Worm (Caenorhabditis elegans) whole organism, young adult: ENCODE measurements around the gene gst-5.

Experiments used
- B0019.2 ChIP-seq: fragments of 200-800 bp; sonication (Bioruptor generic); conservative IDR thresholded peaks from 2 replicates; pipeline ENCODE4 v1.3.6; 2022; ENCODE audit warnings: missing genetic modification reagents, missing genetic modification characterization, missing compliant biosample characterization
- B0261.1 ChIP-seq: sonication (generic microtip); optimal IDR thresholded peaks from 2 replicates; lab custom pipeline; 2016; ENCODE audit warnings: mild to moderate bottlenecking, missing genetic modification characterization, moderate library complexity, missing compliant biosample characterization
- C06A6.2 ChIP-seq: fragments of 200-800 bp; sonication (Bioruptor generic); conservative IDR thresholded peaks from 2 replicates; pipeline ENCODE4 v1.3.6; 2022; ENCODE audit warnings: missing genetic modification characterization, missing compliant biosample characterization
- C17E4.6 ChIP-seq: fragments of 200-800 bp; sonication (Bioruptor generic); IDR thresholded peaks from 2 replicates; pipeline ENCODE4 v1.3.6; 2022; ENCODE audit warnings: missing genetic modification reagents, missing genetic modification characterization, missing compliant biosample characterization
- D2030.7 ChIP-seq: fragments of 200-800 bp; sonication (Bioruptor generic); IDR thresholded peaks from 2 replicates; pipeline ENCODE4 v1.3.6; 2022; ENCODE audit warnings: missing genetic modification reagents, missing genetic modification characterization, missing compliant biosample characterization
- F22D6.2 ChIP-seq: sonication (generic microtip); optimal IDR thresholded peaks from 2 replicates; lab custom pipeline; 2016; ENCODE audit warnings: mild to moderate bottlenecking, missing genetic modification characterization, missing compliant biosample characterization
- F33H1.4 ChIP-seq: fragments of 200-800 bp; sonication (Bioruptor generic); IDR thresholded peaks from 2 replicates; pipeline ENCODE4 v1.3.6; 2022; ENCODE audit warnings: missing genetic modification reagents, missing genetic modification characterization, missing compliant biosample characterization
- F37B4.10 ChIP-seq: fragments of 200-800 bp; sonication (Bioruptor generic); IDR thresholded peaks from 2 replicates; pipeline ENCODE4 v1.3.6; 2022; ENCODE audit warnings: missing genetic modification characterization, missing compliant biosample characterization
- F49E8.2 ChIP-seq: sonication (generic microtip); optimal IDR thresholded peaks from 3 replicates; lab custom pipeline; 2017; ENCODE audit warnings: missing genetic modification characterization, mild to moderate bottlenecking, missing compliant biosample characterization, antibody characterized with exemption, moderate library complexity; ENCODE audit not compliant: insufficient read depth
- F57A8.1 ChIP-seq: fragments of 200-800 bp; sonication (Bioruptor generic); optimal IDR thresholded peaks from 2 replicates; lab custom pipeline; 2018; ENCODE audit warnings: mild to moderate bottlenecking, missing genetic modification characterization, moderate library complexity, missing compliant biosample characterization
- K12H6.12 ChIP-seq: fragments of 200-800 bp; sonication (Bioruptor generic); optimal IDR thresholded peaks from 2 replicates; lab custom pipeline; 2018; ENCODE audit warnings: mild to moderate bottlenecking, missing genetic modification characterization, missing compliant biosample characterization
- Y53F4B.3 ChIP-seq: fragments of 200-800 bp; sonication (Bioruptor generic); IDR thresholded peaks from 2 replicates; pipeline ENCODE4 v1.3.6; 2022; ENCODE audit warnings: missing genetic modification reagents, missing genetic modification characterization, missing compliant biosample characterization
- Y53G8AR.9 ChIP-seq: fragments of 200-800 bp; sonication (Bioruptor generic); conservative IDR thresholded peaks from 2 replicates; pipeline ENCODE4 v1.3.6; 2022; ENCODE audit warnings: missing genetic modification reagents, missing genetic modification characterization, missing compliant biosample characterization
- Y56A3A.18 ChIP-seq: fragments of 200-800 bp; sonication (Bioruptor generic); IDR thresholded peaks from 2 replicates; pipeline ENCODE4 v1.3.6; 2022; ENCODE audit warnings: missing genetic modification reagents, missing genetic modification characterization, missing compliant biosample characterization
- Y67H2A.10 ChIP-seq: fragments of 200-800 bp; sonication (Bioruptor generic); conservative IDR thresholded peaks from 2 replicates; pipeline ENCODE4 v1.3.6; 2022; ENCODE audit warnings: missing genetic modification reagents, missing genetic modification characterization, missing compliant biosample characterization
- Y95B8A.8 ChIP-seq: fragments of 200-800 bp; sonication (Bioruptor generic); IDR thresholded peaks from 2 replicates; pipeline ENCODE4 v1.3.6; 2022; ENCODE audit warnings: missing genetic modification reagents, missing genetic modification characterization, missing compliant biosample characterization
- atf-7 ChIP-seq: sonication (generic microtip); optimal IDR thresholded peaks from 2 replicates; lab custom pipeline; 2017; ENCODE audit warnings: mild to moderate bottlenecking, missing genetic modification characterization, missing compliant biosample characterization
- attf-6 ChIP-seq: fragments of 200-800 bp; sonication (Bioruptor generic); IDR thresholded peaks from 2 replicates; pipeline ENCODE4 v1.3.6; 2022; ENCODE audit warnings: missing genetic modification reagents, missing genetic modification characterization, missing compliant biosample characterization
- ccch-3 ChIP-seq: fragments of 200-800 bp; sonication (Bioruptor generic); optimal IDR thresholded peaks from 2 replicates; lab custom pipeline; 2018; ENCODE audit warnings: mild to moderate bottlenecking, missing genetic modification characterization, missing compliant biosample characterization
- cebp-2 ChIP-seq: fragments of 200-800 bp; sonication (Bioruptor generic); IDR thresholded peaks from 2 replicates; pipeline ENCODE4 v1.3.6; 2022; ENCODE audit warnings: missing genetic modification characterization, missing compliant biosample characterization
- ceh-91 ChIP-seq: fragments of 200-800 bp; sonication (Bioruptor generic); IDR thresholded peaks from 2 replicates; pipeline ENCODE4 v1.3.6; 2022; ENCODE audit warnings: missing genetic modification reagents, missing genetic modification characterization, missing compliant biosample characterization
- die-1 ChIP-seq: sonication (generic microtip); optimal IDR thresholded peaks from 2 replicates; lab custom pipeline; 2016; ENCODE audit warnings: missing genotype, mild to moderate bottlenecking, missing genetic modification characterization, missing compliant biosample characterization
- dox-1 ChIP-seq: fragments of 200-800 bp; sonication (Bioruptor generic); IDR thresholded peaks from 2 replicates; pipeline ENCODE4 v1.3.6; 2022; ENCODE audit warnings: missing genetic modification reagents, missing genetic modification characterization, missing compliant biosample characterization
- dpff-1 ChIP-seq: sonication (generic microtip); optimal IDR thresholded peaks from 2 replicates; lab custom pipeline; 2017; ENCODE audit warnings: mild to moderate bottlenecking, missing genetic modification characterization, missing compliant biosample characterization
- dpl-1 ChIP-seq: fragments of 150-350 bp; optimal IDR thresholded peaks from 2 replicates; lab custom pipeline; 2014; ENCODE audit warnings: missing biosample characterization, missing genetic modification reagents, missing genetic modification characterization
- efl-1 ChIP-seq: fragments of 150-350 bp; optimal IDR thresholded peaks from 2 replicates; lab custom pipeline; 2014; ENCODE audit warnings: missing biosample characterization, missing genetic modification reagents, missing genetic modification characterization
- egrh-3 ChIP-seq: fragments of 200-800 bp; sonication (Bioruptor generic); IDR thresholded peaks from 2 replicates; pipeline ENCODE4 v1.3.6; 2022; ENCODE audit warnings: missing genetic modification reagents, missing genetic modification characterization, missing compliant biosample characterization
- hlh-12 ChIP-seq: sonication (generic microtip); optimal IDR thresholded peaks from 2 replicates; lab custom pipeline; 2016; ENCODE audit warnings: missing genetic modification characterization, missing compliant biosample characterization
- hlh-26 ChIP-seq: fragments of 200-800 bp; sonication (Bioruptor generic); conservative IDR thresholded peaks from 2 replicates; pipeline ENCODE4 v1.3.6; 2022; ENCODE audit warnings: missing genetic modification reagents, missing genetic modification characterization, missing compliant biosample characterization
- hmg-1.2 ChIP-seq: fragments of 200-800 bp; sonication (Bioruptor generic); IDR thresholded peaks from 2 replicates; pipeline ENCODE4 v1.3.6; 2022; ENCODE audit warnings: missing genetic modification reagents, missing genetic modification characterization, missing compliant biosample characterization
- hrde-1 ChIP-seq: sonication (generic microtip); optimal IDR thresholded peaks from 2 replicates; lab custom pipeline; 2016; ENCODE audit warnings: missing genetic modification characterization, mild to moderate bottlenecking, missing compliant biosample characterization, moderate library complexity, missing genotype, missing genetic modification reagents, borderline replicate concordance
- hsf-1 ChIP-seq: fragments of 200-800 bp; sonication (Bioruptor generic); IDR thresholded peaks from 2 replicates; pipeline ENCODE4 v1.3.6; 2022; ENCODE audit warnings: missing genetic modification reagents, missing genetic modification characterization, missing compliant biosample characterization
- lin-26 ChIP-seq: fragments of 200-800 bp; sonication (Bioruptor generic); IDR thresholded peaks from 2 replicates; pipeline ENCODE4 v1.3.6; 2022; ENCODE audit warnings: missing genetic modification reagents, missing genetic modification characterization, missing compliant biosample characterization
- lin-40 ChIP-seq: sonication (generic microtip); optimal IDR thresholded peaks from 2 replicates; lab custom pipeline; 2016; ENCODE audit warnings: missing genetic modification characterization, mild to moderate bottlenecking, missing compliant biosample characterization, missing genotype, missing genetic modification reagents
- lsy-27 ChIP-seq: sonication (generic microtip); optimal IDR thresholded peaks from 2 replicates; lab custom pipeline; 2017; ENCODE audit warnings: missing genetic modification characterization, mild to moderate bottlenecking, missing compliant biosample characterization, antibody characterized with exemption, missing genotype, borderline replicate concordance; ENCODE audit not compliant: insufficient read depth
- madf-6 ChIP-seq: fragments of 200-800 bp; sonication (Bioruptor generic); IDR thresholded peaks from 2 replicates; pipeline ENCODE4 v1.3.6; 2022; ENCODE audit warnings: missing genetic modification reagents, missing genetic modification characterization, missing compliant biosample characterization
- madf-8 ChIP-seq: fragments of 200-800 bp; sonication (Bioruptor generic); conservative IDR thresholded peaks from 2 replicates; pipeline ENCODE4 v1.3.6; 2022; ENCODE audit warnings: missing genetic modification reagents, missing genetic modification characterization, missing compliant biosample characterization
- mcd-1 ChIP-seq: fragments of 200-800 bp; sonication (Bioruptor generic); IDR thresholded peaks from 2 replicates; pipeline ENCODE4 v1.3.6; 2022; ENCODE audit warnings: missing genetic modification reagents, missing genetic modification characterization, missing compliant biosample characterization
- mxl-1 ChIP-seq: sonication (generic microtip); optimal IDR thresholded peaks from 2 replicates; lab custom pipeline; 2016; ENCODE audit warnings: missing genetic modification characterization, missing compliant biosample characterization
- nhr-179 ChIP-seq: sonication (generic microtip); optimal IDR thresholded peaks from 2 replicates; lab custom pipeline; 2016; ENCODE audit warnings: mild to moderate bottlenecking, missing genetic modification characterization, missing compliant biosample characterization
- rcor-1 ChIP-seq: fragments of 200-800 bp; sonication (Bioruptor generic); IDR thresholded peaks from 2 replicates; pipeline ENCODE4 v1.3.6; 2022; ENCODE audit warnings: missing genetic modification reagents, missing genetic modification characterization, missing compliant biosample characterization
- rec-8 ChIP-seq, 2 experiments: sonication (generic microtip); optimal IDR thresholded peaks; 2 replicates each; lab custom pipeline; 2016; ENCODE audit warnings: mild to moderate bottlenecking in 2 of 2, missing genetic modification characterization in 2 of 2, missing genetic modification reagents in 2 of 2, missing genotype in 2 of 2, missing biosample characterization in 1 of 2, missing compliant biosample characterization in 1 of 2, moderate library complexity in 1 of 2
- snpc-3.4 ChIP-seq: sonication (generic microtip); optimal IDR thresholded peaks from 2 replicates; lab custom pipeline; 2017; ENCODE audit warnings: missing genetic modification characterization, mild to moderate bottlenecking, missing compliant biosample characterization, antibody characterized with exemption, moderate library complexity, missing genotype, missing genetic modification reagents
- tlf-1 ChIP-seq: fragments of 200-800 bp; sonication (Bioruptor generic); optimal IDR thresholded peaks from 2 replicates; lab custom pipeline; 2018; ENCODE audit warnings: mild to moderate bottlenecking, missing genetic modification characterization, missing compliant biosample characterization

Gene gst-5

ce11 chrII:10935336-10935735, 14.8 kb upstream of the gst-5 start (continued):
- TF ChIP-seq rec-8 (tag; optimal IDR thresholded peaks at IDR 0.05; lab: Kevin White, UChicago) (no peak), snpc-3.4 (tag; lab: Kevin White, UChicago) (peak; percentile 54), C06A6.2 (no peak), hlh-26 (no peak), dox-1 (GFP tag; lab: Robert Waterston, UW) (peak; percentile 72), F22D6.2 (no peak), Y95B8A.8 (GFP tag; lab: Robert Waterston, UW) (peak; percentile 84), F37B4.10 (GFP tag; lab: Robert Waterston, UW) (no peak), F49E8.2 (peak; percentile 90), Y53F4B.3 (GFP tag; lab: Robert Waterston, UW) (no peak), F33H1.4 (GFP tag; lab: Robert Waterston, UW) (peak; percentile 97), hrde-1 (tag; lab: Kevin White, UChicago) (no peak), Y56A3A.18 (no peak), tlf-1 (GFP tag; lab: Kevin White, UChicago) (peak; percentile 63), ceh-91 (peak; percentile 92), mxl-1 (tag; lab: Kevin White, UChicago) (no peak), ccch-3 (GFP tag; lab: Kevin White, UChicago) (no peak), Y67H2A.10 (GFP tag; lab: Robert Waterston, UW) (0 out of 2 replicates have a peak, but pooled peaks have one; percentile 22), B0261.1 (no peak), attf-6 (0 out of 2 replicates have a peak, but pooled peaks have one; percentile 31), atf-7 (tag; lab: Kevin White, UChicago) (no peak), lin-26 (GFP tag; lab: Robert Waterston, UW) (no peak), D2030.7 (GFP tag; lab: Robert Waterston, UW) (peak; percentile 90), hsf-1 (GFP tag; lab: Robert Waterston, UW) (peak; percentile 69), B0019.2 (GFP tag; lab: Robert Waterston, UW) (peak; percentile 57; the same call in 1 of the 2 replicates), lsy-27 (tag; lab: Kevin White, UChicago) (no peak), rcor-1 (GFP tag; lab: Robert Waterston, UW) (peak; percentile 71), C17E4.6 (0 out of 2 replicates have a peak, but pooled peaks have one; percentile 20), die-1 (no peak), dpl-1 (GFP tag; lab: Kevin White, UChicago) (peak; percentile 25), hmg-1.2 (GFP tag; lab: Robert Waterston, UW) (peak; percentile 32; the same call in 1 of the 2 replicates), egrh-3 (GFP tag; lab: Robert Waterston, UW) (no peak), Y53G8AR.9 (GFP tag; lab: Robert Waterston, UW) (no peak)
- TF ChIP-seq, all 124 proteins: peak for 31

ce11 chrII:10941918-10942317, 8.2 kb upstream of the gst-5 start, which contains the start of gene R03D7.15:
Gene R03D7.15 (plus strand): TSS chrII:10942216.
- TF ChIP-seq hsf-1 (GFP tag; lab: Robert Waterston, UW) (peak; percentile 90), F33H1.4 (GFP tag; lab: Robert Waterston, UW) (peak; percentile 31; the same call in 1 of the 2 replicates), egrh-3 (GFP tag; lab: Robert Waterston, UW) (peak; percentile 80; the same call in 1 of the 2 replicates), madf-6 (GFP tag; lab: Robert Waterston, UW) (peak; percentile 77), madf-8 (peak; percentile 60)

ce11 chrII:10945446-10945845, 4.7 kb upstream of the gst-5 start:
- no peak for TF ChIP-seq hlh-12 (tag; lab: Kevin White, UChicago)
- no peak for TF ChIP-seq hmg-1.2 (GFP tag; lab: Robert Waterston, UW)
- no peak for TF ChIP-seq cebp-2 (GFP tag; lab: Robert Waterston, UW)
- no peak for TF ChIP-seq F57A8.1 (GFP tag; lab: Kevin White, UChicago)
- TF ChIP-seq dpff-1 (tag; lab: Kevin White, UChicago) = no peak
- no peak for TF ChIP-seq lin-40 (tag; lab: Kevin White, UChicago)
- no peak for TF ChIP-seq nhr-179 (tag; lab: Kevin White, UChicago)
- TF ChIP-seq dox-1 (GFP tag; lab: Robert Waterston, UW) = no peak
- no peak for TF ChIP-seq efl-1 (GFP tag; lab: Kevin White, UChicago)
- TF ChIP-seq F49E8.2 = no peak
- TF ChIP-seq mxl-1 (tag; lab: Kevin White, UChicago) = no peak
- no peak for TF ChIP-seq mcd-1 (GFP tag; lab: Robert Waterston, UW)
- TF ChIP-seq K12H6.12 (tag; lab: Kevin White, UChicago) = no peak
